Fruit fly (Drosophila melanogaster): ENCODE results near the gene CG12316.

The CG12316 gene

DNA sequence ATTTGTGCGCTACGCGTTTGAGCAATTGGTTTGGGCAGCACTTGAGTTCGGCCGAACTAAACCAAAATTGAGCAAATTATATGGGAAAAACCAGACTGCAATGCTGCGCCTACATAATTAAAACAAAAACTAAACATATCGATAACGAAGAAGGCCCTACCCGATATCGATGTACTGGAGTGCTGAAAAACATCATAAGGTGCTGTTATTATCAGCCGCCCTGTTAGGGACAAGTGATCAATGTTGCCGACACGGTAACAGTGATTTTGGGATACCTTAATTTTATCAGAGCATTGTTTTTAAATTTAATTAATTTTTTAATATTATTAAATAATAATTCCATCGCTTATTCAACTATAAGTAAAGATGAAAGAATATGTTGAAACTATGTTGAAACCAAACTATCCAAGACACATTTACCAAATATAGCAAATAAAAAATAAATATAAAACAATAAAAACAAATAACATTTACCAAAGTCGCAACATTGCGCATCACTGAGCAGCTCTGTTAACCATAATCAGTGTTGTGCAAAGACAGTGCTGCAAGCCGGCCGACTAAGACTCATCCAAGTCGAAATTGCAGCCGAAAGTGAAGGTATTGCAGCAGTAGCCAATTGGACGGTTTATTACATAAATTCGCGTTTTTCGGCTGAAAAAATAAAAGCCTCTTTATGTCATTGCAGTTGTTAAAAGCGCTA lies 42.0 kb downstream of the CG12316 start, which contains the start of the genes sstn, Plp and GlyRS (continued):
- TF ChIP-seq CG11093 (GFP tag; IDR thresholded peaks at IDR 0.05) (no peak), CG15073 (GFP tag; optimal IDR thresholded peaks at IDR 0.05) (no peak), HLHmδ (GFP tag; optimal IDR thresholded peaks at IDR 0.05) (no peak), Bgb (GFP tag; IDR thresholded peaks at IDR 0.05; ENCODE audit: partially characterized antibody) (peak; percentile 55), gcm2 (GFP tag; optimal IDR thresholded peaks at IDR 0.05) (no peak), TFAM (GFP tag; optimal IDR thresholded peaks at IDR 0.05) (no peak), CTCF (GFP tag; optimal IDR thresholded peaks at IDR 0.05) (no peak), CG10959 (GFP tag; IDR thresholded peaks at IDR 0.05) (no peak), H15 (GFP tag; IDR thresholded peaks at IDR 0.05) (no peak), CG16813 (GFP tag; IDR thresholded peaks at IDR 0.05; ENCODE audit: partially characterized antibody) (no peak), CG4360 (GFP tag; IDR thresholded peaks at IDR 0.05) (no peak), Dref (GFP tag; IDR thresholded peaks at IDR 0.05) (peak; percentile 71), Spps (tag; optimal IDR thresholded peaks at IDR 0.05) (no peak), CG6272 (GFP tag; IDR thresholded peaks at IDR 0.05) (no peak), jing (GFP tag; optimal IDR thresholded peaks at IDR 0.05) (no peak), CG12219 (GFP tag; optimal IDR thresholded peaks at IDR 0.05) (no peak), pan (optimal IDR thresholded peaks at IDR 0.05) (no peak), pan (GFP tag; optimal IDR thresholded peaks at IDR 0.05 in 1 of 2, IDR thresholded peaks at IDR 0.05 in 1 of 2) (no peak), chm (GFP tag; IDR thresholded peaks at IDR 0.05) (no peak), CG10147 (GFP tag; optimal IDR thresholded peaks at IDR 0.05) (peak; percentile 58), crol (GFP tag; IDR thresholded peaks at IDR 0.05) (peak; percentile 28; the same call in 1 of the 2 replicates), hb (GFP tag; IDR thresholded peaks at IDR 0.05; ENCODE audit: partially characterized antibody) (no peak), Asciz (GFP tag; optimal IDR thresholded peaks at IDR 0.05) (peak; percentile 23), tna (GFP tag; IDR thresholded peaks at IDR 0.05; ENCODE audit: partially characterized antibody) (no peak), CG15479 (GFP tag; optimal IDR thresholded peaks at IDR 0.05) (peak; percentile 90), CG30403 (GFP tag; optimal IDR thresholded peaks at IDR 0.05) (peak; percentile 47), Atf-2 (GFP tag; optimal IDR thresholded peaks at IDR 0.05) (no peak), Max (GFP tag; optimal IDR thresholded peaks at IDR 0.05) (peak; percentile 50), E2f2 (GFP tag; IDR thresholded peaks at IDR 0.05) (no peak), lilli (GFP tag; optimal IDR thresholded peaks at IDR 0.05) (peak; percentile 41), nerfin-2 (GFP tag; IDR thresholded peaks at IDR 0.05; ENCODE audit: partially characterized antibody) (no peak), CG1602 (GFP tag; optimal IDR thresholded peaks at IDR 0.05) (peak; percentile 26), CG13123 (GFP tag; optimal IDR thresholded peaks at IDR 0.05) (peak; percentile 22), Dp (GFP tag; optimal IDR thresholded peaks at IDR 0.05) (peak; percentile 17), Mes4 (GFP tag; optimal IDR thresholded peaks at IDR 0.05) (no peak), CG6175 (GFP tag; IDR thresholded peaks at IDR 0.05) (no peak), emc (GFP tag; optimal IDR thresholded peaks at IDR 0.05) (no peak), CG8281 (tag; optimal IDR thresholded peaks at IDR 0.05) (no peak), CG2116 (GFP tag; optimal IDR thresholded peaks at IDR 0.05) (peak; percentile 58), cwo (GFP tag; optimal IDR thresholded peaks at IDR 0.05) (no peak), CG14710 (tag; optimal IDR thresholded peaks at IDR 0.05) (peak; percentile 68), CG3281 (GFP tag; optimal IDR thresholded peaks at IDR 0.05) (peak; percentile 39), Dbx (GFP tag; IDR thresholded peaks at IDR 0.05) (no peak), Atf6 (GFP tag; IDR thresholded peaks at IDR 0.05) (no peak), az2 (GFP tag; optimal IDR thresholded peaks at IDR 0.05) (peak; percentile 20), otp (GFP tag; IDR thresholded peaks at IDR 0.05) (no peak), CG2129 (GFP tag; IDR thresholded peaks at IDR 0.05; ENCODE audit: partially characterized antibody) (no peak; the same call in 1 of the 2 replicates), Vsx1 (GFP tag; optimal IDR thresholded peaks at IDR 0.05) (no peak), CG13775 (GFP tag; optimal IDR thresholded peaks at IDR 0.05) (peak; percentile 42), insv (GFP tag; optimal IDR thresholded peaks at IDR 0.05) (peak in 1 of 2 experiments; percentile 8)
